Fruit fly (Drosophila melanogaster): ENCODE data around the gene CG13258.

dm6 chr2L:16317131-16317530 is 24.3 kb upstream of the CG13258 start:
- no peak for TF ChIP-seq CG12605 (GFP tag; IDR thresholded peaks at IDR 0.05)
- TF ChIP-seq CG14655 (GFP tag; optimal IDR thresholded peaks at IDR 0.05), result no peak
- TF ChIP-seq CG4496 (GFP tag; IDR thresholded peaks at IDR 0.05), result no peak
- TF ChIP-seq CG13204 (GFP tag; optimal IDR thresholded peaks at IDR 0.05), result no peak
- TF ChIP-seq Pif1B (GFP tag; optimal IDR thresholded peaks at IDR 0.05), result no peak
- no peak for TF ChIP-seq CG8301 (tag; optimal IDR thresholded peaks at IDR 0.05)
- TF ChIP-seq CG17806 (tag; optimal IDR thresholded peaks at IDR 0.05), result no peak

Measured in whole organism, pupa.